Worm (Caenorhabditis elegans) whole organism, L2 larva: Measurements from ENCODE around the gene dop-3.

Experiments
- F13H6.1 ChIP-seq: sonication (generic microtip); optimal IDR thresholded peaks from 2 replicates; lab custom pipeline; 2016; ENCODE audit warnings: missing genetic modification characterization, missing compliant biosample characterization
- R02D3.7 ChIP-seq: fragments of 150-350 bp; optimal IDR thresholded peaks from 2 replicates; lab custom pipeline; 2014; ENCODE audit warnings: missing biosample characterization, missing genetic modification characterization
- Y55F3AM.14 ChIP-seq: fragments of 200-800 bp; sonication (Bioruptor generic); optimal IDR thresholded peaks from 2 replicates; lab custom pipeline; 2018; ENCODE audit warnings: mild to moderate bottlenecking, missing genetic modification characterization, missing compliant biosample characterization
- ZK546.5 ChIP-seq: sonication (generic microtip); optimal IDR thresholded peaks from 2 replicates; lab custom pipeline; 2017; ENCODE audit warnings: missing biosample characterization, missing genetic modification characterization
- alr-1 ChIP-seq: fragments of 150-350 bp; optimal IDR thresholded peaks from 2 replicates; lab custom pipeline; 2014; ENCODE audit warnings: missing biosample characterization, missing genetic modification characterization
- blmp-1 ChIP-seq: sonication (generic microtip); optimal IDR thresholded peaks from 2 replicates; lab custom pipeline; 2017; ENCODE audit warnings: missing genetic modification characterization, mild to moderate bottlenecking, missing compliant biosample characterization, antibody characterized with exemption, moderate library complexity; ENCODE audit not compliant: insufficient read depth
- ceh-16 ChIP-seq: fragments of 150-350 bp; optimal IDR thresholded peaks from 2 replicates; lab custom pipeline; 2014; ENCODE audit warnings: missing biosample characterization, missing genetic modification characterization
- crh-2 ChIP-seq: sonication (generic microtip); optimal IDR thresholded peaks from 2 replicates; lab custom pipeline; 2017; ENCODE audit warnings: missing biosample characterization, missing genetic modification characterization
- dmd-4 ChIP-seq: sonication (generic microtip); optimal IDR thresholded peaks from 2 replicates; lab custom pipeline; 2017; ENCODE audit warnings: missing biosample characterization, missing genetic modification characterization
- egl-27 ChIP-seq: sonication (generic microtip); optimal IDR thresholded peaks from 3 replicates; lab custom pipeline; 2017; ENCODE audit warnings: missing biosample characterization, missing genetic modification reagents, missing genetic modification characterization
- elt-1 ChIP-seq: fragments of 150-350 bp; optimal IDR thresholded peaks from 2 replicates; lab custom pipeline; 2014; ENCODE audit warnings: missing biosample characterization, missing genetic modification characterization
- elt-3 ChIP-seq: sonication (generic microtip); optimal IDR thresholded peaks from 2 replicates; lab custom pipeline; 2017; ENCODE audit warnings: missing biosample characterization, missing genetic modification characterization
- fos-1 ChIP-seq: fragments of 150-350 bp; optimal IDR thresholded peaks from 2 replicates; lab custom pipeline; 2014; ENCODE audit warnings: missing biosample characterization, missing genetic modification characterization
- gmeb-1 ChIP-seq: fragments of 150-350 bp; optimal IDR thresholded peaks from 2 replicates; lab custom pipeline; 2014; ENCODE audit warnings: missing biosample characterization, missing genetic modification characterization
- lin-11 ChIP-seq: fragments of 150-350 bp; sonication (generic microtip); optimal IDR thresholded peaks from 2 replicates; lab custom pipeline; 2014; ENCODE audit warnings: missing biosample characterization, missing genetic modification characterization, inconsistent platforms, mixed read lengths
- lin-13 ChIP-seq: fragments of 150-350 bp; optimal IDR thresholded peaks from 2 replicates; lab custom pipeline; 2014; ENCODE audit warnings: missing biosample characterization, missing genetic modification reagents, missing genetic modification characterization
- lin-39 ChIP-seq: fragments of 150-350 bp; optimal IDR thresholded peaks from 2 replicates; lab custom pipeline; 2014; ENCODE audit warnings: missing biosample characterization, missing genetic modification reagents, missing genetic modification characterization
- mab-5 ChIP-seq: fragments of 150-350 bp; optimal IDR thresholded peaks from 2 replicates; lab custom pipeline; 2014; ENCODE audit warnings: missing biosample characterization, missing genetic modification characterization
- mbf-1 ChIP-seq: sonication (generic microtip); optimal IDR thresholded peaks from 2 replicates; lab custom pipeline; 2017; ENCODE audit warnings: missing biosample characterization, missing genetic modification characterization
- mdl-1 ChIP-seq, 2 experiments: fragments of 150-350 bp in 1 of 2; sonication (generic microtip) in 1 of 2; optimal IDR thresholded peaks; 2 replicates each; lab custom pipeline; 2017; ENCODE audit warnings: missing biosample characterization in 2 of 2, missing genetic modification characterization in 2 of 2
- nhr-10 ChIP-seq: sonication (generic microtip); optimal IDR thresholded peaks from 2 replicates; lab custom pipeline; 2017; ENCODE audit warnings: missing biosample characterization, missing genetic modification characterization
- nhr-11 ChIP-seq: fragments of 150-350 bp; optimal IDR thresholded peaks from 2 replicates; lab custom pipeline; 2014; ENCODE audit warnings: missing biosample characterization, missing genetic modification characterization
- nhr-129 ChIP-seq: fragments of 150-350 bp; optimal IDR thresholded peaks from 2 replicates; lab custom pipeline; 2014; ENCODE audit warnings: missing biosample characterization, missing genetic modification characterization
- nhr-23 ChIP-seq: fragments of 150-350 bp; optimal IDR thresholded peaks from 2 replicates; lab custom pipeline; 2014; ENCODE audit warnings: missing biosample characterization, missing genetic modification reagents, missing genetic modification characterization
- nhr-25 ChIP-seq: fragments of 150-350 bp; sonication (generic microtip); optimal IDR thresholded peaks from 3 replicates; lab custom pipeline; 2014; ENCODE audit warnings: missing biosample characterization, missing genetic modification characterization
- nhr-6 ChIP-seq: fragments of 150-350 bp; optimal IDR thresholded peaks from 2 replicates; lab custom pipeline; 2014; ENCODE audit warnings: missing biosample characterization, missing genetic modification characterization
- nhr-77 ChIP-seq: fragments of 150-350 bp; optimal IDR thresholded peaks from 2 replicates; lab custom pipeline; 2014; ENCODE audit warnings: missing biosample characterization, missing genetic modification characterization
- peb-1 ChIP-seq: fragments of 150-350 bp; optimal IDR thresholded peaks from 2 replicates; lab custom pipeline; 2014; ENCODE audit warnings: missing biosample characterization, missing genetic modification characterization
- sem-4 ChIP-seq: fragments of 150-350 bp; optimal IDR thresholded peaks from 2 replicates; lab custom pipeline; 2014; ENCODE audit warnings: missing biosample characterization, missing genetic modification reagents, missing genetic modification characterization
- sma-3 ChIP-seq: sonication (generic microtip); optimal IDR thresholded peaks from 2 replicates; lab custom pipeline; 2016; ENCODE audit warnings: missing genetic modification reagents, missing genetic modification characterization, missing compliant biosample characterization
- sma-9 ChIP-seq, 2 experiments: fragments of 150-350 bp in 1 of 2; sonication (generic microtip) in 1 of 2; optimal IDR thresholded peaks; 2 replicates each; lab custom pipeline; 2014 to 2016; ENCODE audit warnings: missing genetic modification characterization in 2 of 2, mild to moderate bottlenecking in 1 of 2, missing biosample characterization in 1 of 2, missing compliant biosample characterization in 1 of 2, missing genetic modification reagents in 1 of 2, moderate library complexity in 1 of 2
- snpc-4 ChIP-seq: fragments of 150-350 bp; optimal IDR thresholded peaks from 2 replicates; lab custom pipeline; 2014; ENCODE audit warnings: missing biosample characterization, missing genetic modification characterization
- unc-55 ChIP-seq: fragments of 150-350 bp; sonication (generic microtip); optimal IDR thresholded peaks from 3 replicates; lab custom pipeline; 2014; ENCODE audit warnings: missing biosample characterization, missing genetic modification reagents, missing genetic modification characterization
- unc-62 ChIP-seq: fragments of 150-350 bp; optimal IDR thresholded peaks from 2 replicates; lab custom pipeline; 2014; ENCODE audit warnings: missing biosample characterization, missing genetic modification reagents, missing genetic modification characterization
- ztf-1 ChIP-seq: fragments of 200-800 bp; sonication (Bioruptor generic); conservative IDR thresholded peaks from 2 replicates; pipeline ENCODE4 v1.3.6; 2022; ENCODE audit warnings: missing genetic modification characterization, missing compliant biosample characterization
- ztf-11 ChIP-seq: sonication (generic microtip); optimal IDR thresholded peaks from 2 replicates; lab custom pipeline; 2017; ENCODE audit warnings: missing biosample characterization, missing genetic modification characterization

Gene dop-3

DNA sequence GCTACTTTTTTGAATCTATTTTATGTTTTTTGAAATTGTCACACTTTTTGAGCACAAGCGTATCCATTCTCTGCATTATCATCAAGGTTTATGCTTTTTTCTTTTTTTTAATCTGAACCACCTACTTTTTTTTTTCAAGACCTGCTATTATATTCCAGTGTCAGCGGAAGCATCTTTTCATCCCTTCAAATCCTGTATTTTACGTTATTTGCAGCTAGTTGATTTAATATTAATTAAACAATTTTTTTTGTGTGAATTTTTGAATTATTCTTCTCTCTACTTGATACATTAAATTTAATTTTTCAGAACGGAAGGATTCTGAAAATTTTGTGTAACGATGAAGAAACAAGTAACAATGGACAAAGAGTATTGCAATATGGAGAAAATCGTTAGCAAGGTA, 40.2 kb upstream of the dop-3 start, which contains the start of gene C25B8.8:
Gene C25B8.8, plus strand, starts transcription at position 301 of the 400 bp plus-strand sequence.
- TF ChIP-seq mbf-1 (tag; lab: Kevin White, UChicago) = no peak
- no peak for TF ChIP-seq fos-1 (tag; lab: Kevin White, UChicago)
- no peak for TF ChIP-seq blmp-1 (tag; lab: Kevin White, UChicago)
- TF ChIP-seq mdl-1 (tag; optimal IDR thresholded peaks at IDR 0.05; lab: Kevin White, UChicago) = no peak

DNA sequence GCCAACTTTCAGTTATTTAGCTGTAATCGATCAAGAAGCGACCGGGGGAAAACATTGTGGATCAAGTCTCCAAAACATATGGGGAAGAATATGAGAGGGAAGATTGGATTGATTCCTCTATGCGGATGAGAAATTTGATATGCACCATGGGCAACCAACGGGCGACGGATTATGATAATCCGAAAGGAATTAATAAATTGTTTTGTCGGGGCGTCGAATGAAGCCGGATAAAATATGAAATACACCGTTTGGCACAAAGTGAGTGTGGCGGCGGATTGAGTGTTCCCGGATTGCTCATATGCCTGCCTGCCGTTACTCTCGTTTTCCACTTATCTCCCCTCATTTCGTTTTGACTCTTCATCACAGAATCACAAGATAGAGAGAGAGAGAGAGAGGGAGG, 39.7 kb upstream of the dop-3 start:
- TF ChIP-seq lin-11 (tag; lab: Kevin White, UChicago) (peak; percentile 10), peb-1 (tag; lab: Kevin White, UChicago) (no peak)

DNA sequence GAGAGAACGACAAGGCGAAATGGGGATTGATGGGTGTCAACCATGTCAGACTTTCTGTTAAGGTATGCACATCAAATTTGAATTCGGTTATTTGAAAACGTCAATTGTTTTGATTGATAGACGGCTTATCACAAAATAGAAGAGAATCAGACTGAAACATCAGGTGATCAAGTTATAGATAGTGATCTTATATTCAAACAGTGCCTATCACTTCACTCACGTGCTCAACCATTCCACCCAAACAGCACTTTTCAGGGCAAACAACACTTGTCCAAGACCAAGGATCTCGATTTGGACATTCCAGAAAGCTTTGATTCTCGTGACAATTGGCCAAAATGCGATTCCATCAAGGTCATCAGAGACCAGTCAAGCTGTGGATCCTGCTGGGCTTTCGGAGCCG, 38.1 kb upstream of the dop-3 start:
- TF ChIP-seq fos-1 (tag; lab: Kevin White, UChicago) (peak; percentile 14), mbf-1 (tag; lab: Kevin White, UChicago) (no peak), gmeb-1 (tag; lab: Kevin White, UChicago) (peak; percentile 43), sma-9 (GFP tag; optimal IDR thresholded peaks at IDR 0.05; lab: Kevin White, UChicago) (peak; percentile 49), sma-9 (tag; optimal IDR thresholded peaks at IDR 0.05; lab: Kevin White, UChicago) (no peak), F13H6.1 (tag; lab: Kevin White, UChicago) (peak; percentile 11), unc-55 (GFP tag; lab: Kevin White, UChicago) (no peak), lin-13 (GFP tag; lab: Kevin White, UChicago) (no peak)

DNA sequence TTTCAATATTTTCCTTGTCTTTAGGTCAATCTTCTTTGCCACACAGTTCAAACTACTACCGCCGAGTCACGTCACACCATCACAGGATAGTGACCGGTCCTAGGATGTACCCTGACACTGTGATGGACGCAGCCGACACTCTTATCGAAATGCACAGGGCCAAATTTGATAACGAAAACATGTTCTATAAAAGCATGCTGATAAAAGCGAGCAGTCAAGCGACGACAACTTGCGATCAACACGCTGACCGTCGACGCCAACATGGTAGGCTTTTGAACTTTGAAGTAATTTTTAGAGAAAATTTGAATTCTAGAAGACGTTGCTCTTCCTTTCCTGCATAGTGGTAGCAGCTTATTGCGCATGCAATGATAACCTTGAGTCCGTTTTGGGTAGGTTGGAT, 37.5 kb upstream of the dop-3 start, which contains the start of gene cpr-6:
Gene cpr-6, plus strand, starts transcription at position 217 of the 400 bp plus-strand sequence.
- TF ChIP-seq sma-9 (GFP tag; optimal IDR thresholded peaks at IDR 0.05; lab: Kevin White, UChicago) (peak; percentile 11), sma-9 (tag; optimal IDR thresholded peaks at IDR 0.05; lab: Kevin White, UChicago) (no peak), fos-1 (tag; lab: Kevin White, UChicago) (peak; percentile 49), nhr-77 (tag; lab: Kevin White, UChicago) (no peak), lin-39 (no peak), nhr-23 (tag; lab: Kevin White, UChicago) (no peak), F13H6.1 (tag; lab: Kevin White, UChicago) (peak; percentile 61), crh-2 (tag; lab: Kevin White, UChicago) (peak; percentile 10), dmd-4 (tag; lab: Kevin White, UChicago) (no peak), nhr-11 (tag; lab: Kevin White, UChicago) (no peak), unc-62 (GFP tag; lab: Kevin White, UChicago) (no peak), gmeb-1 (tag; lab: Kevin White, UChicago) (peak; percentile 8)

DNA sequence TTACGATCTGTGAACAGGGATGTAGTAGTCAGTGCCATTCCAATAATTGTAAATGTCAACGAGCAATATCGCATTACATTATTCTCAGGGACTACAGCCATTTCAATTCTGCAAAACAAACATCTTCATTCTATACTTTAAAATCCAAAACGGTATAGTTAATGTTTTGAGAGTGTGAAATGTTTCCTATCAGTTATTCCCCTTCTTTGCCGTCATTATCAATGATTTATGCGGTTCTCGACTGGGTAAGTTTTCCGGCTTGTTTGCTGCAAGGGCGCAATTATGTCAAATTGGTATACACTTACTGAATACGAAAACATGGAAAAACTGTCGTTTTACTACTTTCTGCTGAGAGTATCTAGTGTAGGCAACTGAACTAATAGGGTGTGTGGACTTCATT, 33.6 kb upstream of the dop-3 start, which contains the start of gene F23G4.1:
Gene F23G4.1, minus strand, starts transcription at position 101 of the 400 bp plus-strand sequence.
- no peak for TF ChIP-seq egl-27 (tag; lab: Kevin White, UChicago)
- no peak for TF ChIP-seq ztf-11 (tag; lab: Kevin White, UChicago)
- TF ChIP-seq Y55F3AM.14 = no peak
- TF ChIP-seq blmp-1 (tag; lab: Kevin White, UChicago) = no peak
- no peak for TF ChIP-seq mdl-1 (tag; optimal IDR thresholded peaks at IDR 0.05; lab: Kevin White, UChicago)
- TF ChIP-seq nhr-10 (tag; lab: Kevin White, UChicago) = no peak
- TF ChIP-seq snpc-4 (tag; lab: Kevin White, UChicago) = no peak
- TF ChIP-seq fos-1 (tag; lab: Kevin White, UChicago) = no peak

DNA sequence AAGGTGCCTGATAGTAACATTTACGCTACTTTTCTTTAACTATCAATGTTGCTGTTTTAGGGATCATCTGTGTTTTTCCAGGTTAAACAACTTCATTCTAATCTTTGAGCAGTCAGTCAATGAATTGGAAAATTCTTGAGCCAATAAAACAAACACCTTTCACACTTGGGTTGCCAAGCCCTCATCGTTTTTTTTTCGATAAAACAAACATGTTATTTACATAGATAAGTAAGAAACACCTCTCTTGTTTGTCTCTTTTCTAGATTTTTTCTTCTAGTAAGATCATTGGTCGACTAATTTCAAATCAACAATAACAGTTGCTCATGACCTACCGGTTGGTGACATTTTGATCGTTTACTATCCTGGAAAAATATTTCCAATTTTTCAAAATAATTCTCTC, 32.4 kb upstream of the dop-3 start:
- TF ChIP-seq snpc-4 (tag; lab: Kevin White, UChicago) (no peak), mab-5 (tag; lab: Kevin White, UChicago) (no peak), nhr-25 (no peak), peb-1 (tag; lab: Kevin White, UChicago) (no peak), nhr-6 (tag; lab: Kevin White, UChicago) (no peak), ZK546.5 (tag; lab: Kevin White, UChicago) (no peak), R02D3.7 (tag; lab: Kevin White, UChicago) (no peak), ztf-1 (GFP tag; lab: Robert Waterston, UW) (no peak), elt-3 (tag; lab: Kevin White, UChicago) (no peak), gmeb-1 (tag; lab: Kevin White, UChicago) (no peak), ceh-16 (tag; lab: Kevin White, UChicago) (no peak), elt-1 (tag; lab: Kevin White, UChicago) (no peak), sma-3 (GFP tag; lab: Kevin White, UChicago) (no peak), nhr-129 (tag; lab: Kevin White, UChicago) (no peak), dmd-4 (tag; lab: Kevin White, UChicago) (no peak), sem-4 (no peak), egl-27 (tag; lab: Kevin White, UChicago) (no peak), alr-1 (tag; lab: Kevin White, UChicago) (no peak)
- TF ChIP-seq, all 48 proteins: peak for 0
